Worm (Caenorhabditis elegans): Measurements from ENCODE around the gene T01C8.3.

- no peak for TF ChIP-seq drap-1 (GFP tag; optimal IDR thresholded peaks at IDR 0.05)
- no peak for TF ChIP-seq pha-4 (tag; optimal IDR thresholded peaks at IDR 0.05)
Observed at ce11 chrX:16813148-16813547, 30.1 kb upstream of the T01C8.3 start.

Data from whole organism, mixed stage, embryonic.